Worm (Caenorhabditis elegans): ENCODE results near the gene fask-1.

DNA sequence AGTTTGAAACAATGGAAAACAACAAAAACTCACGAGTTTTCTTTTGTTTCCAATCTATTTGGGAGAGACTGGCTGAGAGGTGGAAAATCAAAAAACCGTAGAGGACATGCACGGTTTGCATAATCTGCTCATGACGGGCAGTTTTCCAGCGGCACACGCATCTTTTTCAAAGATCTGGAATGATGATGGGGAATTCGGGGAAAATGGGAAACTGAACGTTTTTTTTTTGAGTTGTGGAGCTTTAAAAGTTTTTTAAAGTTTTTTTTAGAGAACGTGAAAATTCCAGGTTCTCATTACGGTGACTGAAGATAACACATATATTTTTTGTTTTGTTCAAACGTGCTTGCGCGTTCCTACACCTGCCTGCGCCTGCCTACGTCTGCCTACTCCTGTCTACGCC lies 23.9 kb upstream of the fask-1 start, which contains the start of gene C39E9.7:
- TF ChIP-seq zip-2 (tag; optimal IDR thresholded peaks at IDR 0.05) (no peak), pha-4 (GFP tag; IDR thresholded peaks at IDR 0.05) (no peak), pha-4 (tag; optimal IDR thresholded peaks at IDR 0.05) (no peak), spr-3 (GFP tag; optimal IDR thresholded peaks at IDR 0.05) (no peak), skn-1 (tag; optimal IDR thresholded peaks at IDR 0.05) (no peak), nhr-77 (tag; optimal IDR thresholded peaks at IDR 0.05) (no peak), nhr-6 (tag; optimal IDR thresholded peaks at IDR 0.05) (no peak), snpc-4 (tag; optimal IDR thresholded peaks at IDR 0.05) (no peak), fos-1 (tag; optimal IDR thresholded peaks at IDR 0.05) (no peak), lsy-2 (tag; optimal IDR thresholded peaks at IDR 0.05) (no peak)

Data from whole organism, L4 larva.